Fruit fly (Drosophila melanogaster) whole organism, embryonic: ENCODE data around the gene CG42271.

Source experiments
- ATbp ChIP-seq: fragments of 200-800 bp; sonication (Bioruptor generic); optimal IDR thresholded peaks from 2 replicates; lab custom pipeline; 2017; ENCODE audit warnings: missing biosample characterization, mild to moderate bottlenecking, missing genetic modification characterization, missing genetic modification reagents
- CG10209 ChIP-seq: fragments of 200-800 bp; sonication (Bioruptor generic); optimal IDR thresholded peaks from 3 replicates; lab custom pipeline; 2017; ENCODE audit warnings: missing biosample characterization, mild to moderate bottlenecking, missing genetic modification characterization, missing genetic modification reagents
- CG10959 ChIP-seq: fragments of 200-800 bp; sonication (Bioruptor generic); IDR thresholded peaks from 2 replicates; pipeline ENCODE4 v1.3.6; 2022; ENCODE audit warnings: missing biosample characterization, missing genetic modification characterization
- CG10979 ChIP-seq: fragments of 200-800 bp; sonication (Bioruptor generic); optimal IDR thresholded peaks from 2 replicates; lab custom pipeline; 2018; ENCODE audit warnings: missing biosample characterization, mild to moderate bottlenecking, missing genetic modification characterization, moderate library complexity
- CG11504 ChIP-seq: fragments of 200-800 bp; sonication (Bioruptor generic); optimal IDR thresholded peaks from 3 replicates; lab custom pipeline; 2019; ENCODE audit warnings: missing biosample characterization, mild to moderate bottlenecking, missing genetic modification characterization, moderate library complexity
- CG12155 ChIP-seq: fragments of 200-800 bp; sonication (Bioruptor generic); optimal IDR thresholded peaks from 3 replicates; lab custom pipeline; 2016; ENCODE audit warnings: missing biosample characterization, missing genetic modification characterization
- CG12659 ChIP-seq: fragments of 200-800 bp; sonication (Bioruptor generic); optimal IDR thresholded peaks from 3 replicates; lab custom pipeline; 2017; ENCODE audit warnings: mild to moderate bottlenecking, missing biosample characterization, missing genetic modification reagents, missing genetic modification characterization
- CG14667 ChIP-seq: fragments of 200-800 bp; sonication (Bioruptor generic); IDR thresholded peaks from 2 replicates; pipeline ENCODE4 v1.3.6; 2022; ENCODE audit warnings: missing biosample characterization, missing genetic modification characterization
- CG14965 ChIP-seq: fragments of 200-800 bp; sonication (Bioruptor generic); optimal IDR thresholded peaks from 2 replicates; lab custom pipeline; 2016; ENCODE audit warnings: missing biosample characterization, missing genetic modification characterization, borderline replicate concordance
- CG1529 ChIP-seq: fragments of 200-800 bp; sonication (Bioruptor generic); optimal IDR thresholded peaks from 3 replicates; lab custom pipeline; 2018; ENCODE audit warnings: missing biosample characterization, missing genetic modification characterization
- CG15601 ChIP-seq: fragments of 200-800 bp; sonication (Bioruptor generic); optimal IDR thresholded peaks from 3 replicates; lab custom pipeline; 2019; ENCODE audit warnings: missing biosample characterization, mild to moderate bottlenecking, missing genetic modification characterization, moderate library complexity
- CG17829 ChIP-seq: fragments of 200-800 bp; optimal IDR thresholded peaks from 2 replicates; lab custom pipeline; 2019; ENCODE audit warnings: missing biosample characterization, mild to moderate bottlenecking, missing genetic modification characterization, moderate library complexity
- CG17912 ChIP-seq: fragments of 200-800 bp; sonication (Bioruptor generic); optimal IDR thresholded peaks from 2 replicates; lab custom pipeline; 2018; ENCODE audit warnings: missing biosample characterization, mild to moderate bottlenecking, missing genetic modification characterization
- CG18476 ChIP-seq: fragments of 200-800 bp; sonication (Bioruptor generic); optimal IDR thresholded peaks from 2 replicates; lab custom pipeline; 2016; ENCODE audit warnings: missing biosample characterization, mild to moderate bottlenecking, missing genetic modification characterization
- CG2120 ChIP-seq: fragments of 200-800 bp; sonication (Bioruptor generic); optimal IDR thresholded peaks from 3 replicates; lab custom pipeline; 2016; ENCODE audit warnings: missing biosample characterization, missing genetic modification characterization
- CG2202 ChIP-seq: fragments of 200-800 bp; sonication (Bioruptor generic); optimal IDR thresholded peaks from 2 replicates; lab custom pipeline; 2018; ENCODE audit warnings: missing biosample characterization, mild to moderate bottlenecking, missing genetic modification characterization
- CG31441 ChIP-seq: fragments of 200-800 bp; sonication (Bioruptor generic); IDR thresholded peaks from 2 replicates; pipeline ENCODE4 v1.3.6; 2022; ENCODE audit warnings: missing biosample characterization, missing genetic modification characterization
- CG4617 ChIP-seq: fragments of 200-800 bp; sonication (Bioruptor generic); optimal IDR thresholded peaks from 3 replicates; lab custom pipeline; 2016; ENCODE audit warnings: missing biosample characterization, missing genetic modification characterization, borderline replicate concordance
- CG4730 ChIP-seq: fragments of 200-800 bp; sonication (Bioruptor generic); IDR thresholded peaks from 2 replicates; pipeline ENCODE4 v1.3.6; 2022; ENCODE audit warnings: missing biosample characterization, missing genetic modification characterization
- CG7987 ChIP-seq: fragments of 200-800 bp; sonication (Bioruptor generic); optimal IDR thresholded peaks from 2 replicates; lab custom pipeline; 2018; ENCODE audit warnings: missing biosample characterization, mild to moderate bottlenecking, missing genetic modification characterization, moderate library complexity
- CTCF ChIP-seq: fragments of 200-800 bp; sonication (Bioruptor generic); optimal IDR thresholded peaks from 2 replicates; lab custom pipeline; 2017; ENCODE audit warnings: missing biosample characterization, mild to moderate bottlenecking, missing genetic modification characterization, moderate library complexity
- Dref ChIP-seq: fragments of 200-800 bp; sonication (Bioruptor generic); IDR thresholded peaks from 2 replicates; pipeline ENCODE4 v1.3.6; 2022; ENCODE audit warnings: missing biosample characterization, missing genetic modification characterization
- Eip74EF ChIP-seq, 2 experiments: fragments of 200-800 bp in 1 of 2; fragments of >200 bp in 1 of 2; sonication (Bioruptor generic) in 1 of 2; optimal IDR thresholded peaks; 2 replicates each; lab custom pipeline; 2017 to 2019; ENCODE audit warnings: missing biosample characterization in 2 of 2, missing genetic modification characterization in 2 of 2, mild to moderate bottlenecking in 1 of 2, moderate library complexity in 1 of 2
- Ets97D ChIP-seq: fragments of 200-800 bp; sonication (Bioruptor generic); optimal IDR thresholded peaks from 3 replicates; lab custom pipeline; 2016; ENCODE audit warnings: missing biosample characterization, missing genetic modification characterization
- Hand ChIP-seq: fragments of 200-800 bp; sonication (Bioruptor generic); optimal IDR thresholded peaks from 2 replicates; lab custom pipeline; 2017; ENCODE audit warnings: mild to moderate bottlenecking, missing biosample characterization, missing genetic modification reagents, missing genetic modification characterization
- HmgD ChIP-seq: fragments of 200-800 bp; sonication (Bioruptor generic); optimal IDR thresholded peaks from 3 replicates; lab custom pipeline; 2016; ENCODE audit warnings: missing biosample characterization, missing genetic modification characterization
- Hmx ChIP-seq: fragments of 200-800 bp; sonication (Bioruptor generic); optimal IDR thresholded peaks from 2 replicates; lab custom pipeline; 2016; ENCODE audit warnings: missing biosample characterization, missing genetic modification characterization
- Max ChIP-seq: fragments of 200-800 bp; sonication (Bioruptor generic); optimal IDR thresholded peaks from 2 replicates; lab custom pipeline; 2016; ENCODE audit warnings: missing biosample characterization, mild to moderate bottlenecking, missing genetic modification characterization
- Med ChIP-seq: fragments of 200-800 bp; sonication (Bioruptor generic); peaks from one replicate; lab custom pipeline; 2016; ENCODE audit warnings: missing biosample characterization, missing genetic modification characterization, mild to moderate bottlenecking, inconsistent platforms, moderate library complexity
- Optix ChIP-seq: fragments of 200-800 bp; sonication (Bioruptor generic); IDR thresholded peaks from 3 replicates; pipeline ENCODE4 v1.3.6; 2022; ENCODE audit warnings: missing biosample characterization, missing genetic modification characterization
- ase ChIP-seq: fragments of 200-800 bp; sonication (Bioruptor generic); IDR thresholded peaks from 3 replicates; pipeline ENCODE4 v1.3.6; 2022; ENCODE audit warnings: missing biosample characterization, missing genetic modification characterization
- bcd ChIP-seq: fragments of 200-800 bp; sonication (Bioruptor generic); optimal IDR thresholded peaks from 2 replicates; lab custom pipeline; 2017; ENCODE audit warnings: missing biosample characterization, mild to moderate bottlenecking, missing genetic modification characterization
- cg ChIP-seq: fragments of 200-800 bp; sonication (Bioruptor generic); optimal IDR thresholded peaks from 3 replicates; lab custom pipeline; 2019; ENCODE audit warnings: missing biosample characterization, mild to moderate bottlenecking, missing genetic modification characterization, moderate library complexity
- crol ChIP-seq: fragments of 200-800 bp; sonication (Bioruptor generic); IDR thresholded peaks from 2 replicates; pipeline ENCODE4 v1.3.6; 2022; ENCODE audit warnings: missing biosample characterization, missing genetic modification characterization
- dimm ChIP-seq: fragments of 200-800 bp; sonication (Bioruptor generic); IDR thresholded peaks from 2 replicates; pipeline ENCODE4 v1.3.6; 2022; ENCODE audit warnings: missing biosample characterization, missing genetic modification characterization
- disco-r ChIP-seq: fragments of 200-800 bp; sonication (Bioruptor generic); optimal IDR thresholded peaks from 2 replicates; lab custom pipeline; 2016; ENCODE audit warnings: missing biosample characterization, missing genetic modification characterization
- dmrt11E ChIP-seq: fragments of 200-800 bp; sonication (Bioruptor generic); optimal IDR thresholded peaks from 3 replicates; lab custom pipeline; 2018; ENCODE audit warnings: missing biosample characterization, mild to moderate bottlenecking, missing genetic modification characterization, moderate library complexity
- fd3F ChIP-seq: fragments of 200-800 bp; sonication (Bioruptor generic); optimal IDR thresholded peaks from 2 replicates; lab custom pipeline; 2018; ENCODE audit warnings: missing biosample characterization, mild to moderate bottlenecking, missing genetic modification characterization, moderate library complexity
- fd64A ChIP-seq: fragments of 200-800 bp; sonication (Bioruptor generic); optimal IDR thresholded peaks from 3 replicates; lab custom pipeline; 2018; ENCODE audit warnings: missing biosample characterization, mild to moderate bottlenecking, missing genetic modification characterization
- grau ChIP-seq: fragments of 200-800 bp; optimal IDR thresholded peaks from 3 replicates; lab custom pipeline; 2019; ENCODE audit warnings: missing biosample characterization, mild to moderate bottlenecking, missing genetic modification characterization, moderate library complexity
- hth ChIP-seq: fragments of >200 bp; optimal IDR thresholded peaks from 2 replicates; lab custom pipeline; 2017; ENCODE audit warnings: inconsistent platforms
- kay ChIP-seq: fragments of 200-800 bp; sonication (Bioruptor generic); optimal IDR thresholded peaks from 2 replicates; lab custom pipeline; 2016; ENCODE audit warnings: missing biosample characterization, missing genetic modification characterization
- onecut ChIP-seq: fragments of 200-800 bp; sonication (Bioruptor generic); IDR thresholded peaks from 2 replicates; pipeline ENCODE4 v1.3.6; 2022; ENCODE audit warnings: missing biosample characterization, missing genetic modification characterization
- org-1 ChIP-seq: fragments of 200-800 bp; sonication (Bioruptor generic); optimal IDR thresholded peaks from 2 replicates; lab custom pipeline; 2017; ENCODE audit warnings: missing biosample characterization, missing genetic modification characterization
- rib ChIP-seq: fragments of 200-800 bp; sonication (Bioruptor generic); IDR thresholded peaks from 2 replicates; pipeline ENCODE4 v1.3.6; 2022; ENCODE audit warnings: missing biosample characterization, missing genetic modification characterization
- scrt ChIP-seq: fragments of 200-800 bp; sonication (Bioruptor generic); optimal IDR thresholded peaks from 2 replicates; lab custom pipeline; 2018; ENCODE audit warnings: missing biosample characterization, mild to moderate bottlenecking, missing genetic modification characterization, moderate library complexity
- shn ChIP-seq: fragments of 200-800 bp; sonication (Bioruptor generic); optimal IDR thresholded peaks from 3 replicates; lab custom pipeline; 2016; ENCODE audit warnings: missing biosample characterization, missing genetic modification characterization
- sim ChIP-seq: fragments of 200-800 bp; sonication (Bioruptor generic); IDR thresholded peaks from 2 replicates; pipeline ENCODE4 v1.3.6; 2022; ENCODE audit warnings: missing biosample characterization, missing genetic modification characterization
- ssp ChIP-seq: fragments of 200-800 bp; sonication (Bioruptor generic); IDR thresholded peaks from 2 replicates; pipeline ENCODE4 v1.3.6; 2022; ENCODE audit warnings: missing biosample characterization, missing genetic modification characterization
- toy ChIP-seq: fragments of 200-800 bp; sonication (Bioruptor generic); IDR thresholded peaks from 2 replicates; pipeline ENCODE4 v1.3.6; 2022; ENCODE audit warnings: missing biosample characterization, missing genetic modification characterization
- unc-4 ChIP-seq: fragments of 200-800 bp; sonication (Bioruptor generic); IDR thresholded peaks from 2 replicates; pipeline ENCODE4 v1.3.6; 2022; ENCODE audit warnings: missing biosample characterization, missing genetic modification characterization; ENCODE audit not compliant: partially characterized antibody

CG42271 gene

DNA sequence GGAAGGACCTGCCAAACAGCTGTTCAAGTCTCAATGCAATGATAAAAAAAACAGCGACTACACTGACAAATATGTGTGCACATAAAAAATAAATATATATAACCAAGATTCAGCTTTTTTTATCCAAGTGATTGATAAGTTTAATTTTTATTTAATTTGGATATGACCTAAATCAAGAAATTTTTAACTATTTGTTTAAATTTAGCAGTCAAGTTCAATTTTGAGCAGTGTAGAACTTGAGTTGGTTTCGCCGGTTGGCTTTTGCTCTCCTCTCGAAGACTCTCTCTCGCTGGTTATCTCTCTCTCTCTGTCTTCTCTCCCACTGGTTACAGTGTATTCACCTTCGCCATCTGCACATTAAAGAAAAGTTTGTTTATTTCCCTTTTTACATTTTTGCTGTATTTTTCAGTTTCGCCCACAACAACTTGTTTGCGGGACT is 15.8 kb downstream of the CG42271 start (continued):
- TF ChIP-seq ssp (peak; percentile 61), CG2202 (peak; percentile 62), CG4730 (GFP tag; lab: Robert Waterston, UW) (peak; percentile 70), CG14667 (GFP tag; lab: Robert Waterston, UW) (peak; percentile 81), CG10959 (GFP tag; lab: Robert Waterston, UW) (peak; percentile 76), CTCF (GFP tag; lab: Kevin White, UChicago) (peak; percentile 39), Hmx (peak; percentile 26), dmrt11E (tag; lab: Kevin White, UChicago) (peak; percentile 87), shn (GFP tag; lab: Kevin White, UChicago) (no peak), CG10979 (tag; lab: Kevin White, UChicago) (peak; percentile 92), fd3F (GFP tag; lab: Kevin White, UChicago) (peak; percentile 81), sim (peak; percentile 81), CG1529 (GFP tag; lab: Kevin White, UChicago) (peak; percentile 64), fd64A (GFP tag; lab: Kevin White, UChicago) (no peak), scrt (GFP tag; lab: Kevin White, UChicago) (peak; percentile 74), Hand (peak; percentile 70), onecut (GFP tag; lab: Robert Waterston, UW) (peak; percentile 71), CG31441 (GFP tag; lab: Robert Waterston, UW) (peak; percentile 96), Ets97D (GFP tag; lab: Kevin White, UChicago) (peak; percentile 33), HmgD (GFP tag; lab: Kevin White, UChicago) (no peak), CG12155 (GFP tag; lab: Kevin White, UChicago) (peak; percentile 88), CG4617 (GFP tag; lab: Kevin White, UChicago) (peak; percentile 66), grau (tag; lab: Kevin White, UChicago) (peak; percentile 89), CG15601 (tag; lab: Kevin White, UChicago) (peak; percentile 83), hth (lab: Kevin White, UChicago) (no peak), Max (GFP tag; lab: Kevin White, UChicago) (peak; percentile 71), Eip74EF (GFP tag; optimal IDR thresholded peaks at IDR 0.05; lab: Kevin White, UChicago) (peak in 1 of 2 experiments; percentile 92), CG11504 (peak; percentile 93), CG14965 (GFP tag; lab: Kevin White, UChicago) (no peak), toy (GFP tag; lab: Robert Waterston, UW) (peak; percentile 69), disco-r (peak; percentile 39), rib (GFP tag; lab: Robert Waterston, UW) (peak; percentile 69), CG2120 (GFP tag; lab: Kevin White, UChicago) (peak; percentile 88), Med (peak; percentile 94), CG12659 (GFP tag; lab: Kevin White, UChicago) (peak; percentile 89), ATbp (GFP tag; lab: Kevin White, UChicago) (peak; percentile 87), org-1 (GFP tag; lab: Kevin White, UChicago) (peak; percentile 84), CG18476 (GFP tag; lab: Kevin White, UChicago) (peak; percentile 79), bcd (peak; percentile 87), CG17912 (GFP tag; lab: Kevin White, UChicago) (no peak), CG10209 (GFP tag; lab: Kevin White, UChicago) (peak; percentile 87), unc-4 (GFP tag; lab: Robert Waterston, UW) (no peak), ase (GFP tag; lab: Robert Waterston, UW) (peak; percentile 81), kay (GFP tag; lab: Kevin White, UChicago) (peak; percentile 79), cg (GFP tag; lab: Kevin White, UChicago) (no peak), dimm (GFP tag; lab: Robert Waterston, UW) (peak; percentile 60; the same call in 1 of the 2 replicates), CG17829 (tag; lab: Kevin White, UChicago) (peak; percentile 90), Dref (GFP tag; lab: Robert Waterston, UW) (no peak), CG7987 (GFP tag; lab: Kevin White, UChicago) (peak; percentile 27), Optix (GFP tag; lab: Robert Waterston, UW) (0 out of 3 replicates have a peak, but pooled peaks have one; percentile 53), crol (peak; percentile 35; the same call in 1 of the 2 replicates)
